Fruit fly (Drosophila melanogaster): ENCODE measurements around the gene Gr93c.

The Gr93c gene

DNA sequence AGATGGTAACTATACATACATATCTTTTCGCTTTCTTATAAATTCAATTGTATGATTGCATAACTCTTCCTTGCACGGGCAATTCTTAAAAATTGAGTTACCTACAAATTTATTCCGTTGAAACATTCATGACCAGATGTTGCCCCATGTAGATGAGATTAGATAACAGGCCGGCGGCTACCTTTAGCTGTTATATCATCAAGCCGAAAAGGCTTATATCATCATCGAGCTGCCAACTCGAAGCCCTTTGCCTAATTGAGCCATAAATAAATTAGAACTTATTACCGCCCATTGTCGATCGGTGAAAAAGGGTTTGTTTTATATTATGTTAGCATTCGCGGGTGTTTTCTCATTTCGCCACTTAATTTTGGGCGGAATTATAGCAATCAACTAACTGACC lies 4.6 kb downstream of the Gr93c start:
- TF ChIP-seq CG14711 (tag; optimal IDR thresholded peaks at IDR 0.05): no peak

DNA sequence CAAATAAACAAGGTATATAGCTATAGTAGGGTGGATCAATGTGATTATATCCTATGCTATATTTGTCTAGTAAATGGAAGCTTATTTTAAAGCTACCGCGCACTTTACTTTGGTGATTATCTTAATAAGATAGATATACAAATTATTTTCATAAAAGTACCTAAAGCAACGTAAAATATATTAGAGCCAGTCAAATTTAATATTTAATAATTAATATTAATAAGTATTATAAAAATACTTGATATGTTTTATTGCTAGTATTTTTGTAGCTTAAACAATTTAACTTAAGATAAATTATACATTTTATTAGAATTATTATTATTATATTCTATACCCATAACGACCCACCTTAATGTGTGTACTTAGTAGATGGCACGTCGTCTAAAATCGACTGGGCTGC lies 5.4 kb downstream of the Gr93c start:
- TF ChIP-seq tj (GFP tag; optimal IDR thresholded peaks at IDR 0.05): peak; percentile 12
- peak; percentile 46 for TF ChIP-seq ovo (GFP tag; optimal IDR thresholded peaks at IDR 0.05)
- peak; percentile 9 for TF ChIP-seq pad (GFP tag; optimal IDR thresholded peaks at IDR 0.05)
- no peak for TF ChIP-seq Crg-1 (GFP tag; optimal IDR thresholded peaks at IDR 0.05)
- TF ChIP-seq cnc (optimal IDR thresholded peaks at IDR 0.05): no peak
- no peak for TF ChIP-seq CG1620 (GFP tag; optimal IDR thresholded peaks at IDR 0.05)
- TF ChIP-seq CG7101 (tag; optimal IDR thresholded peaks at IDR 0.05): peak; percentile 73
- TF ChIP-seq cic (GFP tag; optimal IDR thresholded peaks at IDR 0.05): no peak
- TF ChIP-seq CG33017 (tag; optimal IDR thresholded peaks at IDR 0.05): peak; percentile 49
- peak; percentile 76 for TF ChIP-seq CG11617 (GFP tag; optimal IDR thresholded peaks at IDR 0.05)
- TF ChIP-seq bab1 (GFP tag; optimal IDR thresholded peaks at IDR 0.05): peak; percentile 94
- no peak for TF ChIP-seq Hr96 (GFP tag; optimal IDR thresholded peaks at IDR 0.05)
- no peak for TF ChIP-seq Mnt (GFP tag; optimal IDR thresholded peaks at IDR 0.05)
- TF ChIP-seq CG12768 (GFP tag; optimal IDR thresholded peaks at IDR 0.05): no peak
- peak; percentile 68 for TF ChIP-seq CG14711 (tag; optimal IDR thresholded peaks at IDR 0.05)
- no peak for TF ChIP-seq toe (GFP tag; optimal IDR thresholded peaks at IDR 0.05)
- no peak for TF ChIP-seq Clk (GFP tag; optimal IDR thresholded peaks at IDR 0.05)
- peak; percentile 17 for TF ChIP-seq CG7045 (GFP tag; optimal IDR thresholded peaks at IDR 0.05)
- TF ChIP-seq CG5204 (GFP tag; optimal IDR thresholded peaks at IDR 0.05): no peak
- no peak for TF ChIP-seq kay (GFP tag; ENCODE audit: borderline replicate concordance)

DNA sequence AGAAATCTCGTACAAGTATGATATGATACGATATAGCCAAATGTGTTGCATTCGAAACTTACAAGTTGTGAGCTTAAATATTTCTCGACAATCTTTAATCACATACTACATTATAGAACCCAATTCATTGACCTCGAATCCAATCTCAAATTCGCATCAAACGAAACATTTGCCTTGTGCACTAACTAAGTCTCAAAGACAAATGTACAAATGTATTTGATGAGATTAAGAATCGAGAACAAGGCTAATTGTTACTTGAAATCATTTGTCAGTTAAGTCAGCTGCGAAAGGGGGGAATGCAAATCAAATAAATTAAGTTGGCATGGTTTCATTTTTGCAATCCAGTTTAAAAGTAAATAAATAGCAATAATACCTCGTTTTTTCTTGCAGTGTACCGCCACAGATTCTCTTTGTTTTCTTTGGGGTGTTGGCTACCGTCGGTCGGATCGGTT lies 6.5 kb downstream of the Gr93c start:
- TF ChIP-seq tj (GFP tag; optimal IDR thresholded peaks at IDR 0.05) (no peak), Mnt (GFP tag; optimal IDR thresholded peaks at IDR 0.05) (no peak), pad (GFP tag; optimal IDR thresholded peaks at IDR 0.05) (no peak), CG1620 (GFP tag; optimal IDR thresholded peaks at IDR 0.05) (no peak), Crg-1 (GFP tag; optimal IDR thresholded peaks at IDR 0.05) (no peak), CG7045 (GFP tag; optimal IDR thresholded peaks at IDR 0.05) (no peak), Clk (GFP tag; optimal IDR thresholded peaks at IDR 0.05) (no peak), toe (GFP tag; optimal IDR thresholded peaks at IDR 0.05) (no peak), CG12768 (GFP tag; optimal IDR thresholded peaks at IDR 0.05) (no peak), cnc (optimal IDR thresholded peaks at IDR 0.05) (no peak)

DNA sequence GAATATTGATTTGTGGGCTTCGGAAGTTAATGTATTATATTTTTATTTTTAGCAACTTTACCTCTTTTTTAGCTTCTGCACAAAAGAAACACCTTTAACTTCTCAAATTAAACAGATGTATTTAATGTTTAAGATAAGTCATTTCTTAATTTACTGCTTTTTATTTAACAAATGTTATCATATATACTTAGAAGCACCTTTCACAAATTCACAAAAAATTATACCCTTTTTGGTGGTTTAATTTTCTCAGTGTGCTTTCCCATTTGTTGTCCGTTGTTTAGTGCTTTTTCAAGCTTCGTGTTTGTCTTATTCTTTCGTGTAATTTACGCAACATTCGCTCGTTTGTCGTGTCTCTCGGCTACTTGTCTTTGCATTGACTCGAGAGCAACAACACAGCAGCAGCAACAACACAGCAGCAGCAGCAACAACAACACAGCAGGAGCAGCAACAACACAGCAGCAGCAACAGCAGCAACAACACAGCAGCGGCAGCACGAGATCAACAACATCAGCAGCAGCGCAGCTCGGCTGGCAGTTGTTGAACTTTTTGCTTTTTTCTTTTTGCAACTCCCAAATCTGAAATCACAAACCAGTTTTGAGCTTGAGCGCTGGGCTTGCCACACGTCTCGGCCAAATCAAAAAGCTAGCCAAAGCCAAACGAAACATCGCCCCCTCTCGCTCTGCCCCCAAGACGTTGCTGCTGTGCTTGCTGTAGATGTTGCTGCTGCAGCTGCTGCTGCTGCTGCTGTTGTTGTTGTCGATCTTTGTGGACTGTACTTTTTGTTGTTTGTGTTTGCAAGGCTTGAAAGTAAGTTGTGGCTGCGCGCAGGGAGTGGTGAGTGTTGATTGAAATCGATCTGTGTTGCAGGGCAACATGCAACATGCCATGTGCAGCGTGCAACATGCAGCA lies 7.7 kb downstream of the Gr93c start:
- TF ChIP-seq CG7045 (GFP tag; optimal IDR thresholded peaks at IDR 0.05) (no peak), Clk (GFP tag; optimal IDR thresholded peaks at IDR 0.05) (no peak), tj (GFP tag; optimal IDR thresholded peaks at IDR 0.05) (no peak), cic (GFP tag; optimal IDR thresholded peaks at IDR 0.05) (no peak), Mnt (GFP tag; optimal IDR thresholded peaks at IDR 0.05) (no peak), CG12768 (GFP tag; optimal IDR thresholded peaks at IDR 0.05) (no peak), Hr96 (GFP tag; optimal IDR thresholded peaks at IDR 0.05) (no peak)

DNA sequence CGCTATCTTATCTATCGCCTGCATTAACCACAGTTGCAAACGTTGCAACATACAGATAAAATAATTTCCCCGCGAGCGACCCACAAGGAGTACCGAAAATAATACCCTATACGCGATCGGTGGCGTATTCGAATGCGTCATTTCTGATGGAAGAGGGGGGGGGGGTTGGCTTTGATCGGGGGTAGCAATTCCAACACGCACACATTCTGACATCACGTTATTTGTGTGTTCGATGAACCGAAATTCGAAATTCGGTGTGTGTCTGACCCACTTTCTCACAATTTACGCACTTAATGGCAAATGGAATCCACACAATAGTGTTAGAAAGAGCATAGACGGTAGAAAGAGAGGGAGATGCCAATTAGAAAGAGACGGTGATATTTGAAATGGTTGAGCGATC lies 8.5 kb downstream of the Gr93c start:
- TF ChIP-seq CG14711 (tag; optimal IDR thresholded peaks at IDR 0.05): no peak
- TF ChIP-seq Crg-1 (GFP tag; optimal IDR thresholded peaks at IDR 0.05): no peak
- no peak for TF ChIP-seq CG33017 (tag; optimal IDR thresholded peaks at IDR 0.05)
- no peak for TF ChIP-seq CG7101 (tag; optimal IDR thresholded peaks at IDR 0.05)
- TF ChIP-seq Hr96 (GFP tag; optimal IDR thresholded peaks at IDR 0.05): no peak
- TF ChIP-seq cnc (optimal IDR thresholded peaks at IDR 0.05): no peak
- TF ChIP-seq cic (GFP tag; optimal IDR thresholded peaks at IDR 0.05): no peak
- no peak for TF ChIP-seq CG1620 (GFP tag; optimal IDR thresholded peaks at IDR 0.05)
- no peak for TF ChIP-seq CG11617 (GFP tag; optimal IDR thresholded peaks at IDR 0.05)
- TF ChIP-seq ovo (GFP tag; optimal IDR thresholded peaks at IDR 0.05): no peak
- TF ChIP-seq tj (GFP tag; optimal IDR thresholded peaks at IDR 0.05): no peak
- no peak for TF ChIP-seq kay (GFP tag; ENCODE audit: borderline replicate concordance)
- TF ChIP-seq Clk (GFP tag; optimal IDR thresholded peaks at IDR 0.05): no peak
- TF ChIP-seq pad (GFP tag; optimal IDR thresholded peaks at IDR 0.05): no peak
- no peak for TF ChIP-seq CG5204 (GFP tag; optimal IDR thresholded peaks at IDR 0.05)
- no peak for TF ChIP-seq bab1 (GFP tag; optimal IDR thresholded peaks at IDR 0.05)

DNA sequence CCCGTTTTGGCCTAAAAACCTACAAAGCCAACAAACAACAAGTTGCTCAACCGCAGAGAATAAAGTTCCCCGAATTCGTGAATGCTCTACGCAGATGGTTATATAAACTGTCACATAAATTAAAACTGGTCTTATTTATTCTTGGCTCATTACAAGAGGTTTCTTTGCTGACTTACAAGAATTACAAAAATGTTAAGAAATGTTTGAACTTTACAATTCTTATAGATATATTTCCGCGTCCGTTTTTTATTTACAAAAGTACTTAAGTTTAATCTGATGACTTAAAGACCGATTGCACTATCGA lies 8.9 kb downstream of the Gr93c start:
- TF ChIP-seq cic (GFP tag; optimal IDR thresholded peaks at IDR 0.05): no peak
- no peak for TF ChIP-seq toe (GFP tag; optimal IDR thresholded peaks at IDR 0.05)

DNA sequence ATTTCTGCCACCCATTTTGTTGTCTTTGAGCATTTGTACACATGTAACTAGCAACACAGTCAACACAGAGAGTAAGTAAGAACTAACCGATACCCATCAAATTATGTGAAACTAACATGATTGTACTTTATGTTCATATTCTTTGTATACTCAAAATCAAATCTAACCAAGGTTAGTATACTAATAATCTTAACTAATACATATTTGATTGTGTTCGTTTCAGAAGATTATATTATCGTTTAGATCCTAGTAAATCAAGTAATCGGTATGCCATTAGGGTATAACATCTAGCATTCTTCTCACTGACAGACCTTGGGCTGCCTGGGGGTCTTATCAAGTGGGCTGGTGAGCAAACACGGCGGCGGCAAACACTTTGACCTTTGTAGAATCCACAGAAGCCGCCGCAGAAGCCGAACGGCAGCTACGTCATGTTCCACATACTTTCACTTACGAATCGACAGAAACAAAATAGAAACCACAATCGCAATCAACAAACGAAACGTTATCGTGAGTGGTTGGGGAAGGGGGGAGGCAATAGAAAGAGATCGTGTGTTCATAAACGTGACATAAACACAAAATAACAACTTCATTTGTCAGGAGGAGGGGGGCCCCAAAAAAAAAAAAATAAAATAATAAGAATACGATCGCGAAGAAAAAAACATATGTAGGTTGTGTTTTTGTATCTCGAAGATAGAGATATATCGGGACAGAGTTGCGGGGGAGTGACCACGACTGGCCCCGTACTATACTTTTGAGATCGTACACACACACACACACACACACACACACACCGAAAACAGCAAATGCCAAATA lies 9.5 kb downstream of the Gr93c start:
- TF ChIP-seq CG12768 (GFP tag; optimal IDR thresholded peaks at IDR 0.05): no peak
- no peak for TF ChIP-seq bab1 (GFP tag; optimal IDR thresholded peaks at IDR 0.05)
- no peak for TF ChIP-seq CG5204 (GFP tag; optimal IDR thresholded peaks at IDR 0.05)
- TF ChIP-seq kay (GFP tag; ENCODE audit: borderline replicate concordance): no peak
- no peak for TF ChIP-seq cic (GFP tag; optimal IDR thresholded peaks at IDR 0.05)
- TF ChIP-seq toe (GFP tag; optimal IDR thresholded peaks at IDR 0.05): no peak

All from whole organism, adult.